Comparison of ENCODE assay signal across 5 worm cellular contexts in genomic region chrII:9774653-9775052, ce11.
TF ChIP-seq lines count a peak whose summit lies in the region.

No protein-coding gene starts in this region.

TF ChIP-seq in whole organism, L1 larva, 84 proteins besides CTCF, POLR2A, EP300 and RAD21 (continues in another document):
- TF ChIP-seq pax-3 (tag; optimal IDR thresholded peaks at IDR 0.05; lab: Kevin White, UChicago) (peak; percentile 56), dpl-1 (GFP tag; optimal IDR thresholded peaks at IDR 0.05; lab: Kevin White, UChicago) (peak in 2 of 3 experiments; percentile 49 to 53), fkh-8 (tag; optimal IDR thresholded peaks at IDR 0.05; lab: Kevin White, UChicago) (peak; percentile 46), nhr-11 (tag; optimal IDR thresholded peaks at IDR 0.05; lab: Kevin White, UChicago) (no peak), unc-86 (tag; optimal IDR thresholded peaks at IDR 0.05; lab: Kevin White, UChicago) (peak; percentile 41), tlp-1 (tag; optimal IDR thresholded peaks at IDR 0.05; lab: Kevin White, UChicago) (no peak), irx-1 (tag; optimal IDR thresholded peaks at IDR 0.05; lab: Kevin White, UChicago) (peak; percentile 61), fkh-10 (GFP tag; optimal IDR thresholded peaks at IDR 0.05; lab: Kevin White, UChicago) (no peak), ceh-88 (GFP tag; IDR thresholded peaks at IDR 0.05; lab: Robert Waterston, UW) (peak; percentile 61; the same call in 1 of the 2 replicates), alr-1 (tag; optimal IDR thresholded peaks at IDR 0.05; lab: Kevin White, UChicago; ENCODE audit: borderline replicate concordance) (no peak), nhr-12 (tag; optimal IDR thresholded peaks at IDR 0.05; lab: Kevin White, UChicago) (no peak), skn-1 (tag; optimal IDR thresholded peaks at IDR 0.05; lab: Kevin White, UChicago) (peak; percentile 57), blmp-1 (tag; optimal IDR thresholded peaks at IDR 0.05; lab: Kevin White, UChicago) (no peak), ceh-63 (GFP tag; optimal IDR thresholded peaks at IDR 0.05; lab: Kevin White, UChicago) (no peak), snpc-4 (tag; optimal IDR thresholded peaks at IDR 0.05; lab: Kevin White, UChicago) (peak; percentile 37), Y116A8C.19 (tag; optimal IDR thresholded peaks at IDR 0.05; lab: Kevin White, UChicago; ENCODE audit: borderline replicate concordance) (no peak), nhr-77 (tag; optimal IDR thresholded peaks at IDR 0.05; lab: Kevin White, UChicago) (peak; percentile 52), lin-39 (tag; optimal IDR thresholded peaks at IDR 0.05; lab: Kevin White, UChicago) (no peak)

TF ChIP-seq in whole organism, L3 larva, 47 proteins besides CTCF, POLR2A, EP300 and RAD21 (continues in another document):
- peak; percentile 22 for TF ChIP-seq skn-1 (tag; optimal IDR thresholded peaks at IDR 0.05; lab: Kevin White, UChicago)
- peak; percentile 42 for TF ChIP-seq ztf-4 (tag; optimal IDR thresholded peaks at IDR 0.05; lab: Kevin White, UChicago)
- TF ChIP-seq lsy-12 (tag; optimal IDR thresholded peaks at IDR 0.05; lab: Kevin White, UChicago) = peak; percentile 77
- peak; percentile 46 for TF ChIP-seq elt-2 (tag; optimal IDR thresholded peaks at IDR 0.05; lab: Kevin White, UChicago)
- TF ChIP-seq nhr-23 (tag; optimal IDR thresholded peaks at IDR 0.05; lab: Kevin White, UChicago) = peak; percentile 78
- peak; percentile 27 for TF ChIP-seq snpc-4 (tag; optimal IDR thresholded peaks at IDR 0.05; lab: Kevin White, UChicago)
- TF ChIP-seq aly-2 (tag; optimal IDR thresholded peaks at IDR 0.05; lab: Kevin White, UChicago) = no peak
- peak; percentile 40 for TF ChIP-seq tbx-2 (tag; optimal IDR thresholded peaks at IDR 0.05; lab: Kevin White, UChicago)
- peak; percentile 1 for TF ChIP-seq lin-15B (tag; optimal IDR thresholded peaks at IDR 0.05; lab: Kevin White, UChicago)
- TF ChIP-seq nhr-237 (tag; optimal IDR thresholded peaks at IDR 0.05; lab: Kevin White, UChicago) = no peak
- TF ChIP-seq hmg-11 (tag; optimal IDR thresholded peaks at IDR 0.05; lab: Kevin White, UChicago) = peak; percentile 77
- peak; percentile 43 for TF ChIP-seq pha-4 (tag; optimal IDR thresholded peaks at IDR 0.05; lab: Kevin White, UChicago)
- TF ChIP-seq egl-27 (tag; optimal IDR thresholded peaks at IDR 0.05; lab: Kevin White, UChicago) = no peak
- TF ChIP-seq nhr-25 (tag; optimal IDR thresholded peaks at IDR 0.05; lab: Kevin White, UChicago) = peak; percentile 57
- TF ChIP-seq nfya-1 (tag; optimal IDR thresholded peaks at IDR 0.05; lab: Kevin White, UChicago; ENCODE audit: insufficient read depth) = peak; percentile 60
- TF ChIP-seq nhr-11 (tag; optimal IDR thresholded peaks at IDR 0.05; lab: Kevin White, UChicago) = no peak
- TF ChIP-seq nhr-43 (tag; optimal IDR thresholded peaks at IDR 0.05; lab: Kevin White, UChicago; ENCODE audit: poor library complexity, severe bottlenecking) = peak; percentile 79
- no peak for TF ChIP-seq jun-1 (tag; optimal IDR thresholded peaks at IDR 0.05; lab: Kevin White, UChicago)
- TF ChIP-seq lin-39 (tag; optimal IDR thresholded peaks at IDR 0.05; lab: Kevin White, UChicago) = peak; percentile 39

TF ChIP-seq in whole organism, early embryonic, 17 proteins besides CTCF, POLR2A, EP300 and RAD21:
- TF ChIP-seq F13C5.2 (tag; optimal IDR thresholded peaks at IDR 0.05; lab: Kevin White, UChicago) (peak; percentile 86), pes-1 (GFP tag; IDR thresholded peaks at IDR 0.05; lab: Robert Waterston, UW) (peak; percentile 91), tbx-11 (GFP tag; IDR thresholded peaks at IDR 0.05; lab: Robert Waterston, UW) (peak; percentile 90), ama-1 (optimal IDR thresholded peaks at IDR 0.05; lab: Kevin White, UChicago) (no peak), ceh-13 (GFP tag; optimal IDR thresholded peaks at IDR 0.05; lab: Kevin White, UChicago) (peak; percentile 79), hnd-1 (tag; optimal IDR thresholded peaks at IDR 0.05; lab: Kevin White, UChicago) (peak; percentile 60), aly-1 (tag; optimal IDR thresholded peaks at IDR 0.05; lab: Kevin White, UChicago) (peak; percentile 87), hmg-4 (GFP tag; optimal IDR thresholded peaks at IDR 0.05; lab: Kevin White, UChicago) (no peak), sea-1 (GFP tag; conservative IDR thresholded peaks at IDR 0.05; lab: Robert Waterston, UW) (peak; percentile 92), tbx-37 (GFP tag; conservative IDR thresholded peaks at IDR 0.05; lab: Robert Waterston, UW) (peak; percentile 87), scrt-1 (GFP tag; IDR thresholded peaks at IDR 0.05; lab: Robert Waterston, UW) (peak; percentile 92), ets-7 (tag; optimal IDR thresholded peaks at IDR 0.05; lab: Kevin White, UChicago) (peak; percentile 60), flt-1 (GFP tag; IDR thresholded peaks at IDR 0.05; lab: Robert Waterston, UW) (peak; percentile 87), hmbx-1 (tag; optimal IDR thresholded peaks at IDR 0.05; lab: Kevin White, UChicago) (peak; percentile 67), ceh-36 (tag; optimal IDR thresholded peaks at IDR 0.05; lab: Kevin White, UChicago) (peak; percentile 68), B0310.2 (tag; optimal IDR thresholded peaks at IDR 0.05; lab: Kevin White, UChicago) (peak; percentile 71), tra-4 (tag; optimal IDR thresholded peaks at IDR 0.05; lab: Kevin White, UChicago) (peak; percentile 56)

TF ChIP-seq in whole organism, midembryonic, 9 proteins besides CTCF, POLR2A, EP300 and RAD21:
- peak; percentile 79 for TF ChIP-seq ref-1 (GFP tag; conservative IDR thresholded peaks at IDR 0.05; lab: Robert Waterston, UW)
- peak; percentile 84 for TF ChIP-seq ztf-29 (GFP tag; IDR thresholded peaks at IDR 0.05; lab: Robert Waterston, UW)
- TF ChIP-seq cog-1 (tag; optimal IDR thresholded peaks at IDR 0.05; lab: Kevin White, UChicago) = peak; percentile 47
- TF ChIP-seq flt-1 (GFP tag; IDR thresholded peaks at IDR 0.05; lab: Robert Waterston, UW) = peak; percentile 94
- TF ChIP-seq T22C8.4 (GFP tag; IDR thresholded peaks at IDR 0.05; lab: Robert Waterston, UW) = peak; percentile 81
- TF ChIP-seq tab-1 (GFP tag; IDR thresholded peaks at IDR 0.05; lab: Robert Waterston, UW) = peak; percentile 94
- TF ChIP-seq ztf-23 (GFP tag; IDR thresholded peaks at IDR 0.05; lab: Robert Waterston, UW) = peak; percentile 90
- peak; percentile 92 for TF ChIP-seq klf-2 (GFP tag; conservative IDR thresholded peaks at IDR 0.05; lab: Robert Waterston, UW)
- TF ChIP-seq med-1 (GFP tag; optimal IDR thresholded peaks at IDR 0.05; lab: Kevin White, UChicago; ENCODE audit: insufficient read depth) = peak; percentile 63
TF ChIP-seq in whole organism, midembryonic: peak in this region for 9.

TF ChIP-seq in whole organism, young adult, 124 proteins besides CTCF, POLR2A, EP300 and RAD21 (continues in another document):
- TF ChIP-seq Y56A3A.18 (GFP tag; IDR thresholded peaks at IDR 0.05; lab: Robert Waterston, UW) (peak; percentile 79), sdz-38 (tag; optimal IDR thresholded peaks at IDR 0.05; lab: Kevin White, UChicago) (no peak), ceh-91 (GFP tag; IDR thresholded peaks at IDR 0.05; lab: Robert Waterston, UW) (0 out of 2 replicates have a peak, but pooled peaks have one; percentile 33), sptf-2 (GFP tag; optimal IDR thresholded peaks at IDR 0.05; lab: Kevin White, UChicago) (no peak), C06A6.2 (GFP tag; conservative IDR thresholded peaks at IDR 0.05; lab: Robert Waterston, UW) (0 out of 2 replicates have a peak, but pooled peaks have one; percentile 21), rcor-1 (GFP tag; IDR thresholded peaks at IDR 0.05; lab: Robert Waterston, UW) (peak; percentile 58), lir-1 (GFP tag; conservative IDR thresholded peaks at IDR 0.05; lab: Robert Waterston, UW) (no peak), somi-1 (GFP tag; optimal IDR thresholded peaks at IDR 0.05; lab: Kevin White, UChicago) (no peak), mel-28 (tag; optimal IDR thresholded peaks at IDR 0.05; lab: Kevin White, UChicago; ENCODE audit: borderline replicate concordance) (no peak), hlh-26 (GFP tag; conservative IDR thresholded peaks at IDR 0.05; lab: Robert Waterston, UW) (no peak), lin-35 (GFP tag; optimal IDR thresholded peaks at IDR 0.05; lab: Kevin White, UChicago) (peak in 1 of 3 experiments; percentile 77), ztf-26 (tag; optimal IDR thresholded peaks at IDR 0.05; lab: Kevin White, UChicago) (peak; percentile 64), chd-7 (tag; optimal IDR thresholded peaks at IDR 0.05; lab: Kevin White, UChicago) (peak; percentile 67), tbp1 (GFP tag; optimal IDR thresholded peaks at IDR 0.05; lab: Kevin White, UChicago) (peak; percentile 97), egl-18 (GFP tag; IDR thresholded peaks at IDR 0.05; lab: Robert Waterston, UW) (no peak), ama-1 (optimal IDR thresholded peaks at IDR 0.05; lab: Kevin White, UChicago) (no peak), ama-1 (GFP tag; optimal IDR thresholded peaks at IDR 0.05; lab: Kevin White, UChicago) (peak; percentile 87 to 89), Y95B8A.8 (GFP tag; IDR thresholded peaks at IDR 0.05; lab: Robert Waterston, UW) (peak; percentile 58; the same call in 1 of the 2 replicates), gei-17 (GFP tag; optimal IDR thresholded peaks at IDR 0.05; lab: Kevin White, UChicago) (no peak), K11D2.4 (GFP tag; IDR thresholded peaks at IDR 0.05; lab: Robert Waterston, UW) (peak; percentile 42; the same call in 1 of the 2 replicates), mes-4 (tag; optimal IDR thresholded peaks at IDR 0.05; lab: Kevin White, UChicago) (peak; percentile 39), nhr-80 (tag; optimal IDR thresholded peaks at IDR 0.05; lab: Kevin White, UChicago) (peak; percentile 63), snpc-1.1 (tag; optimal IDR thresholded peaks at IDR 0.05; lab: Kevin White, UChicago; ENCODE audit: insufficient read depth) (peak; percentile 69), ceh-79 (tag; optimal IDR thresholded peaks at IDR 0.05; lab: Kevin White, UChicago) (no peak), hmg-1.2 (GFP tag; IDR thresholded peaks at IDR 0.05; lab: Robert Waterston, UW) (peak; percentile 70), hmg-20 (GFP tag; IDR thresholded peaks at IDR 0.05; lab: Robert Waterston, UW) (no peak), let-526 (GFP tag; IDR thresholded peaks at IDR 0.05; lab: Robert Waterston, UW) (no peak), ekl-4 (GFP tag; IDR thresholded peaks at IDR 0.05; lab: Robert Waterston, UW) (peak; percentile 56; the same call in 1 of the 2 replicates), ztf-3 (GFP tag; optimal IDR thresholded peaks at IDR 0.05; lab: Kevin White, UChicago) (no peak), pha-4 (tag; optimal IDR thresholded peaks at IDR 0.05; lab: Kevin White, UChicago) (no peak), athp-1 (tag; optimal IDR thresholded peaks at IDR 0.05; lab: Kevin White, UChicago) (peak; percentile 28), madf-10 (tag; optimal IDR thresholded peaks at IDR 0.05; lab: Kevin White, UChicago) (peak; percentile 45), bed-2 (GFP tag; IDR thresholded peaks at IDR 0.05; lab: Robert Waterston, UW) (no peak), ztf-25 (GFP tag; IDR thresholded peaks at IDR 0.05; lab: Robert Waterston, UW) (peak; percentile 76; the same call in 1 of the 2 replicates), F22D6.2 (tag; optimal IDR thresholded peaks at IDR 0.05; lab: Kevin White, UChicago) (no peak)

Comparison
In these comparisons a context has a peak if more than half of its experiments do, and no peak if none do; other contexts are left out.
1. Of the 8 proteins assayed by ChIP-seq in both whole organism, young adult and whole organism, L1 larva: peak only in whole organism, young adult: ama-1; only in whole organism, L1 larva: dpl-1 and efl-1; in both: nhr-90, snpc-4 and unc-130; in neither: 1; mixed calls (peak in some experiments, not most) for 1.